Fruit fly (Drosophila melanogaster): Measurements from ENCODE around the gene bsk.

- no peak for TF ChIP-seq CG10348 (GFP tag; IDR thresholded peaks at IDR 0.05)
- TF ChIP-seq CG17806 (tag; optimal IDR thresholded peaks at IDR 0.05) = peak; percentile 10
- no peak for TF ChIP-seq CG15710 (tag; optimal IDR thresholded peaks at IDR 0.05)
- TF ChIP-seq D1 (tag; optimal IDR thresholded peaks at IDR 0.05) = no peak
- TF ChIP-seq CG12605 (GFP tag; IDR thresholded peaks at IDR 0.05) = no peak
- no peak for TF ChIP-seq Snoo (tag; optimal IDR thresholded peaks at IDR 0.05)
- no peak for TF ChIP-seq Pif1A (GFP tag; optimal IDR thresholded peaks at IDR 0.05)
These were observed 39.4 kb downstream of the bsk start, which contains the start of the genes CG5727 and ath for dm6 chr2L:10210631-10211557.
